Worm (Caenorhabditis elegans): ENCODE results near the gene mig-17.

DNA sequence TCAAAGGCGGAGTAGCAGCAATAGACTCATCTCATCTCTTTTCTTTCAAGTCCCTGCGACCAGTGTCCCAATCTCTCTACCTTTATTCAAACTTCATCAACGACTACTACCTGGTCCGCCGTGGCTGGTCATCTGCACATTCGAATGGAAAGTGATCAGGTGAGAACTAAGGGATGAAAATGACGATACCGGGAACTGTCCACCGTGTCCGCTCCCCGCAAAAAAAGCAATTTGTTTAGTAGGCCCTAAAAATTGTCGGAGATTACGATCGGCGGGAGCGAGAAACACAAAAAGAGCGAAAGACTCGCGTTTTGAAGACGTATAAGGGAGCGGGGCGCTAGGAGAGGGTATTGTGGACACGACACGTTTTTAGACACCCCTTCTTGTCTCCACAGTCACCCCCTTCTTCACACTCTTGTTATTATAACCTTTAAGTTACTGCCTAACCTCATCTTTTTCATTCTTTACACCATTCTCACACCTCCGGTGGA, 16.5 kb downstream of the mig-17 start, which contains the start of gene zipt-16:
- TF ChIP-seq unc-130 (GFP tag; optimal IDR thresholded peaks at IDR 0.05): no peak
- TF ChIP-seq unc-62 (GFP tag; optimal IDR thresholded peaks at IDR 0.05 in 1 of 2): no peak
- no peak for TF ChIP-seq unc-62 (tag; optimal IDR thresholded peaks at IDR 0.05)
- TF ChIP-seq snpc-4 (tag; optimal IDR thresholded peaks at IDR 0.05): no peak
- TF ChIP-seq ama-1 (optimal IDR thresholded peaks at IDR 0.05): no peak
- no peak for TF ChIP-seq lin-1 (GFP tag; IDR thresholded peaks at IDR 0.05)
- TF ChIP-seq fos-1 (tag; optimal IDR thresholded peaks at IDR 0.05): no peak
- no peak for TF ChIP-seq ceh-20 (GFP tag; IDR thresholded peaks at IDR 0.05)
- TF ChIP-seq nhr-28 (tag; optimal IDR thresholded peaks at IDR 0.05): no peak
- TF ChIP-seq pqm-1 (tag; optimal IDR thresholded peaks at IDR 0.05): no peak
- TF ChIP-seq zag-1 (tag; optimal IDR thresholded peaks at IDR 0.05): no peak
- no peak for TF ChIP-seq saeg-2 (GFP tag; IDR thresholded peaks at IDR 0.05)
- no peak for TF ChIP-seq skn-1 (tag; optimal IDR thresholded peaks at IDR 0.05)
- TF ChIP-seq ceh-28 (tag; optimal IDR thresholded peaks at IDR 0.05): no peak
